Fruit fly (Drosophila melanogaster): ENCODE data around the gene CG32573.

DNA sequence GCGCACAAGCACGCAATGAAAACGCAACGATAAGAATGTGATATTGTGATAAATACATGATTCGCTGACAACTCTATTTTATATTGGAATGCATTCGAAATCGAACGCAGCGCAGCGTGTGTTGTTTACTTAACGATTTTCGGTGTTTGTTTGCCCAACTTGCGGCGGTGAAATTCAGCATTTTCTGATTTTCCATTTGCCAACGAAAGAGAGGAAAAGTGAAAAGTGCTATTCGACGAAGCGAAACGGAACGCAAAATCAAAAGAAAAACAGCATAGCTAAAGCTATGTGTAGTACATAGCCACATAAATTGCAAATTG is 10.1 kb upstream of the CG32573 start:
- TF ChIP-seq Ets98B (GFP tag; IDR thresholded peaks at IDR 0.05) (no peak), EcR (GFP tag; optimal IDR thresholded peaks at IDR 0.05) (no peak), Pif1A (GFP tag; optimal IDR thresholded peaks at IDR 0.05) (no peak), gl (tag; optimal IDR thresholded peaks at IDR 0.05) (no peak), CG34367 (tag; optimal IDR thresholded peaks at IDR 0.05) (no peak), CG32121 (GFP tag; IDR thresholded peaks at IDR 0.05) (no peak), CG10348 (GFP tag; IDR thresholded peaks at IDR 0.05) (no peak), CG8159 (tag; optimal IDR thresholded peaks at IDR 0.05) (no peak), CG12605 (GFP tag; IDR thresholded peaks at IDR 0.05) (no peak)
